Worm (Caenorhabditis elegans): ENCODE measurements around the gene snt-2.

The snt-2 gene

DNA sequence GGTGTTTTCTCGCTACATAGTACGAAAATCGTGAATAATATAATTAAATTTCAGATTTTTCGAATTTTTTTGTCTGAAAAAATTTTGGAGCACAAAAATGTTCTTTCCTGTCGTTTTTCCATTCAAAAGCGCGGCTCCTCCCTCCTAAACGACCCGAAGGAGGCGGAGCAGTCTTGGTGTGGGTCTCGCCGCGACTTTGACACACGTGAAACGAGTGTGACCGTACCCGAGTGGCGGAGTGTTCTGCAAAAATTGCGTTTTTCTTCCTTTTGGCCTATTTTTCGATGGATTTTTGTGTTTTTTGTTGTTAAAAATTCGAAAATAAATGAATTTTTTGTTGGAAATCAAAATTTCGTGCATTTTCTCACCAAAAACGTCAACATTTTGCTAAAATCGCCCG lies at the start of gene snt-2 (continued):
- TF ChIP-seq unc-30 (tag; optimal IDR thresholded peaks at IDR 0.05) = no peak
- peak; percentile 84 for TF ChIP-seq fkh-8 (tag; optimal IDR thresholded peaks at IDR 0.05)
- peak; percentile 70 for TF ChIP-seq lin-13 (GFP tag; optimal IDR thresholded peaks at IDR 0.05)
- TF ChIP-seq C04F5.9 (tag; optimal IDR thresholded peaks at IDR 0.05) = peak; percentile 50
- peak; percentile 62 for TF ChIP-seq elt-2 (tag; optimal IDR thresholded peaks at IDR 0.05)
- peak; percentile 76 for TF ChIP-seq irx-1 (tag; optimal IDR thresholded peaks at IDR 0.05)
- TF ChIP-seq nhr-11 (tag; optimal IDR thresholded peaks at IDR 0.05) = no peak
- TF ChIP-seq nhr-84 (tag; optimal IDR thresholded peaks at IDR 0.05) = no peak
- peak; percentile 19 for TF ChIP-seq aly-2 (tag; optimal IDR thresholded peaks at IDR 0.05)
- TF ChIP-seq swsn-7 (tag; optimal IDR thresholded peaks at IDR 0.05) = peak; percentile 76
- TF ChIP-seq mef-2 (tag; optimal IDR thresholded peaks at IDR 0.05) = no peak
- peak; percentile 72 for TF ChIP-seq unc-86 (tag; optimal IDR thresholded peaks at IDR 0.05)
- TF ChIP-seq lin-39 (tag; optimal IDR thresholded peaks at IDR 0.05) = peak; percentile 40
- no peak for TF ChIP-seq ets-5 (GFP tag; IDR thresholded peaks at IDR 0.05)
- peak; percentile 73 for TF ChIP-seq nhr-20 (tag; optimal IDR thresholded peaks at IDR 0.05)
- peak; percentile 76 for TF ChIP-seq nhr-90 (tag; optimal IDR thresholded peaks at IDR 0.05; ENCODE audit: poor library complexity)
- peak; percentile 85 for TF ChIP-seq nhr-71 (tag; optimal IDR thresholded peaks at IDR 0.05)
- TF ChIP-seq mep-1 (tag; optimal IDR thresholded peaks at IDR 0.05) = peak; percentile 80
- no peak for TF ChIP-seq sox-4 (tag; optimal IDR thresholded peaks at IDR 0.05)
- TF ChIP-seq mab-9 (GFP tag; IDR thresholded peaks at IDR 0.05) = no peak
- TF ChIP-seq hpl-2 (GFP tag; optimal IDR thresholded peaks at IDR 0.05) = peak; percentile 26
- peak; percentile 85 for TF ChIP-seq nhr-85 (tag)
- peak; percentile 43 for TF ChIP-seq egl-13 (tag; optimal IDR thresholded peaks at IDR 0.05)
- no peak for TF ChIP-seq egl-27 (tag; optimal IDR thresholded peaks at IDR 0.05)
- peak; percentile 16 for TF ChIP-seq ztf-4 (tag; optimal IDR thresholded peaks at IDR 0.05)
- peak in 2 of 6 experiments; percentile 37 to 44 for TF ChIP-seq elt-3 (tag; optimal IDR thresholded peaks at IDR 0.05)
- peak; percentile 88 for TF ChIP-seq snu-23 (GFP tag; optimal IDR thresholded peaks at IDR 0.05)
- no peak for TF ChIP-seq ceh-63 (GFP tag; optimal IDR thresholded peaks at IDR 0.05)
- peak; percentile 67 for TF ChIP-seq lir-3 (tag; optimal IDR thresholded peaks at IDR 0.05; ENCODE audit: poor library complexity)
- TF ChIP-seq grh-1 (GFP tag; IDR thresholded peaks at IDR 0.05) = no peak
- TF ChIP-seq dpl-1 (GFP tag; optimal IDR thresholded peaks at IDR 0.05) = peak; percentile 74 to 84 (median 80)

ce11 chrIII:842630-843029 lies 49.1 kb upstream of the snt-2 start, which contains the start of gene far-8:
TSS of gene far-8 (plus strand) at chrIII:842930.
- TF ChIP-seq lin-14 (GFP tag; optimal IDR thresholded peaks at IDR 0.05) = no peak

- TF ChIP-seq grh-1 (GFP tag; IDR thresholded peaks at IDR 0.05) (no peak), swsn-7 (tag; optimal IDR thresholded peaks at IDR 0.05) (no peak), jun-1 (tag; optimal IDR thresholded peaks at IDR 0.05) (no peak), lin-13 (GFP tag; optimal IDR thresholded peaks at IDR 0.05) (no peak), tlp-1 (tag; optimal IDR thresholded peaks at IDR 0.05) (no peak), efl-3 (GFP tag; optimal IDR thresholded peaks at IDR 0.05) (no peak), lin-14 (GFP tag; optimal IDR thresholded peaks at IDR 0.05) (peak; percentile 35), nhr-71 (tag; optimal IDR thresholded peaks at IDR 0.05) (peak; percentile 18), mab-9 (GFP tag; IDR thresholded peaks at IDR 0.05) (no peak), nhr-19 (GFP tag; conservative IDR thresholded peaks at IDR 0.05) (no peak), F16B12.6 (tag; optimal IDR thresholded peaks at IDR 0.05) (no peak), mep-1 (tag; optimal IDR thresholded peaks at IDR 0.05) (peak; percentile 3), ztf-4 (tag; optimal IDR thresholded peaks at IDR 0.05) (no peak), nhr-47 (tag; optimal IDR thresholded peaks at IDR 0.05) (no peak), lsy-2 (tag; optimal IDR thresholded peaks at IDR 0.05) (no peak), lin-15B (tag; optimal IDR thresholded peaks at IDR 0.05) (no peak), nhr-85 (tag) (peak; percentile 1), unc-62 (GFP tag; optimal IDR thresholded peaks at IDR 0.05) (no peak), C16A3.4 (tag; optimal IDR thresholded peaks at IDR 0.05) (no peak), alr-1 (tag; optimal IDR thresholded peaks at IDR 0.05; ENCODE audit: borderline replicate concordance) (no peak), fkh-8 (tag; optimal IDR thresholded peaks at IDR 0.05) (no peak), pax-3 (tag; optimal IDR thresholded peaks at IDR 0.05) (no peak), nhr-237 (tag; optimal IDR thresholded peaks at IDR 0.05) (no peak), elt-2 (tag; optimal IDR thresholded peaks at IDR 0.05) (no peak), xbp-1 (tag; optimal IDR thresholded peaks at IDR 0.05) (no peak), ets-5 (GFP tag; IDR thresholded peaks at IDR 0.05) (no peak), unc-30 (tag; optimal IDR thresholded peaks at IDR 0.05) (no peak), sptf-1 (tag; optimal IDR thresholded peaks at IDR 0.05) (no peak), nhr-12 (tag; optimal IDR thresholded peaks at IDR 0.05) (no peak), blmp-1 (tag; optimal IDR thresholded peaks at IDR 0.05) (no peak), dpl-1 (GFP tag; optimal IDR thresholded peaks at IDR 0.05) (no peak), nhr-11 (tag; optimal IDR thresholded peaks at IDR 0.05) (no peak)
Observed at ce11 chrIII:841177-841576, 47.6 kb upstream of the snt-2 start, which contains the start of gene K02F3.9. TSS of gene K02F3.9 (minus strand) at chrIII:841366.
